Fruit fly (Drosophila melanogaster) whole organism, wandering third instar larva: ENCODE results near the gene mask.

ENCODE experiments used
- Dif ChIP-seq: fragments of 200-275, 200-300 bp; sonication (Bioruptor generic); optimal IDR thresholded peaks from 2 replicates; lab custom pipeline; 2018; ENCODE audit warnings: missing biosample characterization, missing genetic modification characterization; ENCODE audit not compliant: partially characterized antibody
- HLH106 ChIP-seq: fragments of 200-800 bp; optimal IDR thresholded peaks from 3 replicates; lab custom pipeline; 2019; ENCODE audit warnings: missing biosample characterization, mild to moderate bottlenecking, missing genetic modification characterization, moderate library complexity
- Hr83 ChIP-seq: fragments of 200-300 bp; sonication (Bioruptor generic); optimal IDR thresholded peaks from 2 replicates; lab custom pipeline; 2016; ENCODE audit warnings: missing biosample characterization, mild to moderate bottlenecking, missing genetic modification characterization, moderate library complexity; ENCODE audit not compliant: poor library complexity, severe bottlenecking
- Jra ChIP-seq: sonication (Bioruptor generic); optimal IDR thresholded peaks from 2 replicates; lab custom pipeline; 2016; ENCODE audit warnings: missing biosample characterization, missing genetic modification characterization
- Mio ChIP-seq: sonication (Bioruptor generic); optimal IDR thresholded peaks from 2 replicates; lab custom pipeline; 2016; ENCODE audit warnings: missing biosample characterization, missing genetic modification characterization
- Myc ChIP-seq: fragments of >200 bp; optimal IDR thresholded peaks from 2 replicates; lab custom pipeline; 2017
- Vsx2 ChIP-seq: fragments of 200-300, 225-300 bp; sonication (Bioruptor generic); optimal IDR thresholded peaks from 2 replicates; lab custom pipeline; 2018; ENCODE audit warnings: missing biosample characterization, missing genetic modification characterization; ENCODE audit not compliant: partially characterized antibody
- foxo ChIP-seq, 2 experiments: fragments of 200-800 bp; sonication (Bioruptor generic); optimal IDR thresholded peaks; 2 replicates in 1 of 2; 3 replicates in 1 of 2; lab custom pipeline; 2016 to 2017; ENCODE audit warnings: missing biosample characterization in 2 of 2, missing genetic modification characterization in 2 of 2
- h ChIP-seq: fragments of 200-800 bp; sonication (Bioruptor generic); optimal IDR thresholded peaks from 3 replicates; lab custom pipeline; 2016; ENCODE audit warnings: missing biosample characterization, mild to moderate bottlenecking, missing genetic modification characterization
- lola ChIP-seq: fragments of >200 bp; optimal IDR thresholded peaks from 2 replicates; lab custom pipeline; 2017; ENCODE audit warnings: missing biosample characterization, missing genetic modification characterization
- pan ChIP-seq: fragments of >200 bp; optimal IDR thresholded peaks from 2 replicates; lab custom pipeline; 2017
- psq ChIP-seq: fragments of 200-800 bp; sonication (Bioruptor generic); optimal IDR thresholded peaks from 3 replicates; lab custom pipeline; 2017; ENCODE audit warnings: missing biosample characterization, mild to moderate bottlenecking, missing genetic modification characterization, moderate library complexity
- tai ChIP-seq: sonication (Bioruptor generic); optimal IDR thresholded peaks from 2 replicates; lab custom pipeline; 2016; ENCODE audit warnings: missing biosample characterization, missing genetic modification characterization
- usp ChIP-seq: fragments of >200 bp; optimal IDR thresholded peaks from 2 replicates; lab custom pipeline; 2017; ENCODE audit warnings: missing biosample characterization, missing genetic modification characterization

Gene mask

dm6 chr3R:24298534-24298936 is 68.2 kb downstream of the mask start (continued):
- no peak for TF ChIP-seq lola (GFP tag; lab: Kevin White, UChicago)
- peak; percentile 64 for TF ChIP-seq h
- TF ChIP-seq pan: no peak
- no peak for TF ChIP-seq Mio (GFP tag; lab: Kevin White, UChicago)
- TF ChIP-seq Jra (GFP tag; lab: Kevin White, UChicago): peak; percentile 76
- TF ChIP-seq psq (GFP tag; lab: Kevin White, UChicago): peak; percentile 22
- TF ChIP-seq Dif (GFP tag; lab: Kevin White, UChicago): no peak
- TF ChIP-seq, all 38 proteins: peak for 20

DNA sequence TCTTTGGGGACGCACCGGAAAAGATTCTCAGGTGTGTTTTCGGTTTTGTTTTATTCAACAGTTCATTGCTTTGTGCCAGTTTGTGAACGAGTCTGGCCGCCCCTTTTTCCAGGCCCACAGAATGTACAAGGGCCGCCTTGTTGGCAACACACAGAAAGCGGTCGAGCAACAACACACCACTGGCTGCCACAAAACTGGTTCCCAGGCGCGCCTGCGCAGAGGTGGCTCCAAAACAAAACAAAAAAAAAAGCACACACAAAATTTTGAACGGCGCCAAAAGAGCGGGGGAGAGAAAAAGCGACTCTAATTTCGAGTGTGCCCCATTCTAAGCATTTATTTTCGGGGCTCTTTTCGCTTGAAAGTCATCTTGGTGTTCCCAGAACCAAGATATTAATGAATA is 68.8 kb downstream of the mask start:
- peak; percentile 29 for TF ChIP-seq Hr83
- no peak for TF ChIP-seq usp
- TF ChIP-seq Dif (GFP tag; lab: Kevin White, UChicago): peak; percentile 7
- TF ChIP-seq foxo (GFP tag; optimal IDR thresholded peaks at IDR 0.05; lab: Kevin White, UChicago): no peak
- TF ChIP-seq tai (GFP tag; lab: Kevin White, UChicago): no peak
- peak; percentile 19 for TF ChIP-seq Vsx2 (GFP tag; lab: Kevin White, UChicago)
- no peak for TF ChIP-seq HLH106 (tag; lab: Kevin White, UChicago)
- TF ChIP-seq Myc: no peak
